Worm (Caenorhabditis elegans): ENCODE data around the gene his-71.

- no peak for TF ChIP-seq zag-1 (tag; optimal IDR thresholded peaks at IDR 0.05)
- TF ChIP-seq ama-1 (optimal IDR thresholded peaks at IDR 0.05), result no peak
- no peak for TF ChIP-seq fos-1 (tag; optimal IDR thresholded peaks at IDR 0.05)
- TF ChIP-seq lin-13 (GFP tag; optimal IDR thresholded peaks at IDR 0.05), result no peak
- no peak for TF ChIP-seq aly-2 (tag; optimal IDR thresholded peaks at IDR 0.05)
- TF ChIP-seq nhr-25 (tag; optimal IDR thresholded peaks at IDR 0.05), result no peak
- TF ChIP-seq ztf-4 (tag; optimal IDR thresholded peaks at IDR 0.05), result no peak
- no peak for TF ChIP-seq egl-27 (tag; optimal IDR thresholded peaks at IDR 0.05)
- no peak for TF ChIP-seq C34F6.9 (tag; optimal IDR thresholded peaks at IDR 0.05)
- TF ChIP-seq nhr-11 (tag; optimal IDR thresholded peaks at IDR 0.05), result no peak
- no peak for TF ChIP-seq R02D3.7 (tag; optimal IDR thresholded peaks at IDR 0.05)
These were observed 12.6 kb upstream of the his-71 start for ce11 chrX:7994486-7994885.

Measured in whole organism, L2 larva.